Fruit fly (Drosophila melanogaster) whole organism: Measurements from ENCODE around the gene CG42577.
"Not testable (repeated sequence)": the region's sequence is repeated elsewhere in the genome, so short reads cannot be mapped to it uniquely, and the experiment has no call there.

ENCODE experiments used
- CG8478 ChIP-seq: fragments of >200 bp; optimal IDR thresholded peaks from 2 replicates; lab custom pipeline; 2018; ENCODE audit warnings: inconsistent platforms
- psq ChIP-seq: fragments of >200 bp; optimal IDR thresholded peaks from 2 replicates; lab custom pipeline; 2017

DNA sequence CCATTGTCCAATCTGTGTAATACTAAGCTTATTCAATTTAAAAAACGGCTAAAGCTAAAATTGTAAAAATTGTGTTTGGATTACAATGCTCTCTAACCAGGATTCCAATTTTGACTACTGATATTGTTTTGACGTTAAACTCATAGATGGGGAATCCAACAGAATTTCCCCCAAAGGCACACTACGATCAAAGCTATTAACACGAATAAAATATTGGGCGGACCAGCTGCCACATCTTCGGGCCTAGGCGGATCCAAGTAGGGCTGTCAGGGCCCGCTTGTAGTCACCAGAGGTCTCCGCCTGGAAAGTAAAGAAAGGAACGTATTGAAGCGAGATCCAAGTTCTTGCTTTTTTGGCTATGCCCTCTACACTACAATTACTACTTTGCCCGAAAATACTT is 41.9 kb upstream of the CG42577 start, which contains the start of gene SdicC:
- TF ChIP-seq psq; CG8478 (lab: Kevin White, UChicago): not testable (repeated sequence)
